Fruit fly (Drosophila melanogaster) whole organism, embryonic: ENCODE measurements around the gene Desi.

Experiments used
- Blimp-1 ChIP-seq: fragments of 200-800 bp; sonication (Bioruptor generic); optimal IDR thresholded peaks from 3 replicates; lab custom pipeline; 2018; ENCODE audit warnings: missing biosample characterization, missing genetic modification characterization, mild to moderate bottlenecking, moderate library complexity, missing genetic modification reagents
- CG11093 ChIP-seq: fragments of 200-800 bp; sonication (Bioruptor generic); IDR thresholded peaks from 3 replicates; pipeline ENCODE4 v1.3.6; 2022; ENCODE audit warnings: missing biosample characterization, missing genetic modification characterization
- CG13894 ChIP-seq: fragments of 200-800 bp; sonication (Bioruptor generic); optimal IDR thresholded peaks from 3 replicates; lab custom pipeline; 2018; ENCODE audit warnings: missing biosample characterization, mild to moderate bottlenecking, missing genetic modification characterization, moderate library complexity
- CG17802 ChIP-seq: fragments of 200-800 bp; sonication (Bioruptor generic); optimal IDR thresholded peaks from 2 replicates; lab custom pipeline; 2018; ENCODE audit warnings: missing biosample characterization, mild to moderate bottlenecking, missing genetic modification characterization, moderate library complexity
- CG17829 ChIP-seq: fragments of 200-800 bp; optimal IDR thresholded peaks from 2 replicates; lab custom pipeline; 2019; ENCODE audit warnings: missing biosample characterization, mild to moderate bottlenecking, missing genetic modification characterization, moderate library complexity
- CG18011 ChIP-seq: fragments of 200-800 bp; sonication (Bioruptor generic); optimal IDR thresholded peaks from 2 replicates; lab custom pipeline; 2017; ENCODE audit warnings: missing biosample characterization, missing genetic modification characterization, mild to moderate bottlenecking, moderate library complexity, missing genotype
- CG6175 ChIP-seq: fragments of 200-800 bp; sonication (Bioruptor generic); IDR thresholded peaks from 3 replicates; pipeline ENCODE4 v1.3.6; 2022; ENCODE audit warnings: missing biosample characterization, missing genetic modification characterization
- CG8765 ChIP-seq: fragments of 200-800 bp; sonication (Bioruptor generic); IDR thresholded peaks from 2 replicates; pipeline ENCODE4 v1.3.6; 2022; ENCODE audit warnings: missing biosample characterization, missing genetic modification characterization
- Fer2 ChIP-seq: fragments of 200-800 bp; sonication (Bioruptor generic); optimal IDR thresholded peaks from 2 replicates; lab custom pipeline; 2018; ENCODE audit warnings: missing biosample characterization, mild to moderate bottlenecking, missing genetic modification characterization, moderate library complexity
- fru ChIP-seq: fragments of >200 bp; optimal IDR thresholded peaks from 2 replicates; lab custom pipeline; 2017
- lmd ChIP-seq: fragments of 200-800 bp; sonication (Bioruptor generic); IDR thresholded peaks from 2 replicates; pipeline ENCODE4 v1.3.6; 2022; ENCODE audit warnings: missing biosample characterization, missing genetic modification characterization
- lov ChIP-seq, 2 experiments: fragments of 200-800 bp in 1 of 2; fragments of >200 bp in 1 of 2; sonication (Bioruptor generic) in 1 of 2; IDR thresholded peaks in 1 of 2; optimal IDR thresholded peaks in 1 of 2; 2 replicates in 1 of 2; 3 replicates in 1 of 2; pipeline versions ENCODE4 v1.3.6 to Lab custom; 2017 to 2022; ENCODE audit warnings: missing biosample characterization in 1 of 2, missing genetic modification characterization in 1 of 2
- psq ChIP-seq: fragments of 200-800 bp; sonication (Bioruptor generic); optimal IDR thresholded peaks from 2 replicates; lab custom pipeline; 2017; ENCODE audit warnings: missing biosample characterization, missing genetic modification characterization

dm6 chr3R:10784058-10784499 is 4.7 kb downstream of the Desi start, which contains the start of the genes mRpL37 and Rbp1:
- TF ChIP-seq psq (GFP tag; lab: Kevin White, UChicago) (peak; percentile 41), fru (no peak), lmd (peak; percentile 70), CG13894 (tag; lab: Kevin White, UChicago) (no peak), CG17802 (no peak), CG6175 (no peak), CG18011 (GFP tag; lab: Kevin White, UChicago) (peak; percentile 55), Fer2 (tag; lab: Kevin White, UChicago) (peak; percentile 45), lov (optimal IDR thresholded peaks at IDR 0.05; lab: Kevin White, UChicago) (no peak), lov (GFP tag; IDR thresholded peaks at IDR 0.05; lab: Robert Waterston, UW) (no peak), CG11093 (GFP tag; lab: Robert Waterston, UW) (peak; percentile 80; the same call in 2 of the 3 replicates), Blimp-1 (GFP tag; lab: Kevin White, UChicago) (no peak), CG8765 (GFP tag; lab: Robert Waterston, UW) (peak; percentile 84), CG17829 (peak; percentile 89)
